Worm (Caenorhabditis elegans) whole organism, L2 larva: ENCODE data around the gene scl-11.

Experiments
- C34F6.9 ChIP-seq: fragments of 150-350 bp; optimal IDR thresholded peaks from 2 replicates; lab custom pipeline; 2014; ENCODE audit warnings: missing biosample characterization, missing genetic modification characterization
- F13H6.1 ChIP-seq: sonication (generic microtip); optimal IDR thresholded peaks from 2 replicates; lab custom pipeline; 2016; ENCODE audit warnings: missing genetic modification characterization, missing compliant biosample characterization
- R02D3.7 ChIP-seq: fragments of 150-350 bp; optimal IDR thresholded peaks from 2 replicates; lab custom pipeline; 2014; ENCODE audit warnings: missing biosample characterization, missing genetic modification characterization
- Y55F3AM.14 ChIP-seq: fragments of 200-800 bp; sonication (Bioruptor generic); optimal IDR thresholded peaks from 2 replicates; lab custom pipeline; 2018; ENCODE audit warnings: mild to moderate bottlenecking, missing genetic modification characterization, missing compliant biosample characterization
- ZK546.5 ChIP-seq: sonication (generic microtip); optimal IDR thresholded peaks from 2 replicates; lab custom pipeline; 2017; ENCODE audit warnings: missing biosample characterization, missing genetic modification characterization
- alr-1 ChIP-seq: fragments of 150-350 bp; optimal IDR thresholded peaks from 2 replicates; lab custom pipeline; 2014; ENCODE audit warnings: missing biosample characterization, missing genetic modification characterization
- aly-2 ChIP-seq: fragments of 150-350 bp; optimal IDR thresholded peaks from 2 replicates; lab custom pipeline; 2014; ENCODE audit warnings: missing biosample characterization, missing genetic modification characterization
- ama-1 ChIP-seq: fragments of 150-350 bp; optimal IDR thresholded peaks from 2 replicates; lab custom pipeline; 2018; ENCODE audit warnings: inconsistent platforms
- blmp-1 ChIP-seq: sonication (generic microtip); optimal IDR thresholded peaks from 2 replicates; lab custom pipeline; 2017; ENCODE audit warnings: missing genetic modification characterization, mild to moderate bottlenecking, missing compliant biosample characterization, antibody characterized with exemption, moderate library complexity; ENCODE audit not compliant: insufficient read depth
- ceh-16 ChIP-seq: fragments of 150-350 bp; optimal IDR thresholded peaks from 2 replicates; lab custom pipeline; 2014; ENCODE audit warnings: missing biosample characterization, missing genetic modification characterization
- ceh-82 ChIP-seq: fragments of 150-350 bp; optimal IDR thresholded peaks from 2 replicates; lab custom pipeline; 2014; ENCODE audit warnings: missing biosample characterization, missing genetic modification characterization
- crh-2 ChIP-seq: sonication (generic microtip); optimal IDR thresholded peaks from 2 replicates; lab custom pipeline; 2017; ENCODE audit warnings: missing biosample characterization, missing genetic modification characterization
- dmd-4 ChIP-seq: sonication (generic microtip); optimal IDR thresholded peaks from 2 replicates; lab custom pipeline; 2017; ENCODE audit warnings: missing biosample characterization, missing genetic modification characterization
- egl-27 ChIP-seq: sonication (generic microtip); optimal IDR thresholded peaks from 3 replicates; lab custom pipeline; 2017; ENCODE audit warnings: missing biosample characterization, missing genetic modification reagents, missing genetic modification characterization
- elt-1 ChIP-seq: fragments of 150-350 bp; optimal IDR thresholded peaks from 2 replicates; lab custom pipeline; 2014; ENCODE audit warnings: missing biosample characterization, missing genetic modification characterization
- fos-1 ChIP-seq: fragments of 150-350 bp; optimal IDR thresholded peaks from 2 replicates; lab custom pipeline; 2014; ENCODE audit warnings: missing biosample characterization, missing genetic modification characterization
- lin-11 ChIP-seq: fragments of 150-350 bp; sonication (generic microtip); optimal IDR thresholded peaks from 2 replicates; lab custom pipeline; 2014; ENCODE audit warnings: missing biosample characterization, missing genetic modification characterization, inconsistent platforms, mixed read lengths
- lin-13 ChIP-seq: fragments of 150-350 bp; optimal IDR thresholded peaks from 2 replicates; lab custom pipeline; 2014; ENCODE audit warnings: missing biosample characterization, missing genetic modification reagents, missing genetic modification characterization
- lin-39 ChIP-seq: fragments of 150-350 bp; optimal IDR thresholded peaks from 2 replicates; lab custom pipeline; 2014; ENCODE audit warnings: missing biosample characterization, missing genetic modification reagents, missing genetic modification characterization
- lsy-2 ChIP-seq, 2 experiments: fragments of 150-350 bp in 1 of 2; sonication (generic microtip) in 1 of 2; optimal IDR thresholded peaks; 2 replicates each; lab custom pipeline; 2014 to 2017; ENCODE audit warnings: missing biosample characterization in 2 of 2, missing genetic modification characterization in 2 of 2
- mab-5 ChIP-seq: fragments of 150-350 bp; optimal IDR thresholded peaks from 2 replicates; lab custom pipeline; 2014; ENCODE audit warnings: missing biosample characterization, missing genetic modification characterization
- mbf-1 ChIP-seq: sonication (generic microtip); optimal IDR thresholded peaks from 2 replicates; lab custom pipeline; 2017; ENCODE audit warnings: missing biosample characterization, missing genetic modification characterization
- mdl-1 ChIP-seq, 2 experiments: fragments of 150-350 bp in 1 of 2; sonication (generic microtip) in 1 of 2; optimal IDR thresholded peaks; 2 replicates each; lab custom pipeline; 2017; ENCODE audit warnings: missing biosample characterization in 2 of 2, missing genetic modification characterization in 2 of 2
- nhr-10 ChIP-seq: sonication (generic microtip); optimal IDR thresholded peaks from 2 replicates; lab custom pipeline; 2017; ENCODE audit warnings: missing biosample characterization, missing genetic modification characterization
- nhr-11 ChIP-seq: fragments of 150-350 bp; optimal IDR thresholded peaks from 2 replicates; lab custom pipeline; 2014; ENCODE audit warnings: missing biosample characterization, missing genetic modification characterization
- nhr-129 ChIP-seq: fragments of 150-350 bp; optimal IDR thresholded peaks from 2 replicates; lab custom pipeline; 2014; ENCODE audit warnings: missing biosample characterization, missing genetic modification characterization
- nhr-21 ChIP-seq: fragments of 150-350 bp; optimal IDR thresholded peaks from 2 replicates; lab custom pipeline; 2014; ENCODE audit warnings: missing biosample characterization, missing genetic modification characterization
- nhr-23 ChIP-seq: fragments of 150-350 bp; optimal IDR thresholded peaks from 2 replicates; lab custom pipeline; 2014; ENCODE audit warnings: missing biosample characterization, missing genetic modification reagents, missing genetic modification characterization
- nhr-237 ChIP-seq: fragments of 150-350 bp; optimal IDR thresholded peaks from 2 replicates; lab custom pipeline; 2014; ENCODE audit warnings: missing biosample characterization, missing genetic modification characterization
- peb-1 ChIP-seq: fragments of 150-350 bp; optimal IDR thresholded peaks from 2 replicates; lab custom pipeline; 2014; ENCODE audit warnings: missing biosample characterization, missing genetic modification characterization
- sem-4 ChIP-seq: fragments of 150-350 bp; optimal IDR thresholded peaks from 2 replicates; lab custom pipeline; 2014; ENCODE audit warnings: missing biosample characterization, missing genetic modification reagents, missing genetic modification characterization
- sma-3 ChIP-seq: sonication (generic microtip); optimal IDR thresholded peaks from 2 replicates; lab custom pipeline; 2016; ENCODE audit warnings: missing genetic modification reagents, missing genetic modification characterization, missing compliant biosample characterization
- sma-9 ChIP-seq, 2 experiments: fragments of 150-350 bp in 1 of 2; sonication (generic microtip) in 1 of 2; optimal IDR thresholded peaks; 2 replicates each; lab custom pipeline; 2014 to 2016; ENCODE audit warnings: missing genetic modification characterization in 2 of 2, mild to moderate bottlenecking in 1 of 2, missing biosample characterization in 1 of 2, missing compliant biosample characterization in 1 of 2, missing genetic modification reagents in 1 of 2, moderate library complexity in 1 of 2
- unc-39 ChIP-seq: fragments of 150-350 bp; optimal IDR thresholded peaks from 2 replicates; lab custom pipeline; 2014; ENCODE audit warnings: missing biosample characterization, missing genetic modification characterization
- unc-55 ChIP-seq: fragments of 150-350 bp; sonication (generic microtip); optimal IDR thresholded peaks from 3 replicates; lab custom pipeline; 2014; ENCODE audit warnings: missing biosample characterization, missing genetic modification reagents, missing genetic modification characterization
- unc-62 ChIP-seq: fragments of 150-350 bp; optimal IDR thresholded peaks from 2 replicates; lab custom pipeline; 2014; ENCODE audit warnings: missing biosample characterization, missing genetic modification reagents, missing genetic modification characterization
- zag-1 ChIP-seq: fragments of 150-350 bp; optimal IDR thresholded peaks from 2 replicates; lab custom pipeline; 2014; ENCODE audit warnings: missing biosample characterization, missing genetic modification characterization
- ztf-11 ChIP-seq: sonication (generic microtip); optimal IDR thresholded peaks from 2 replicates; lab custom pipeline; 2017; ENCODE audit warnings: missing biosample characterization, missing genetic modification characterization

scl-11 gene

ce11 chrIV:13025853-13026343, 25.3 kb upstream of the scl-11 start:
- TF ChIP-seq egl-27 (tag; lab: Kevin White, UChicago): peak; percentile 4
- TF ChIP-seq crh-2: peak; percentile 58
- TF ChIP-seq unc-55 (GFP tag; lab: Kevin White, UChicago): peak; percentile 75
- peak; percentile 44 for TF ChIP-seq Y55F3AM.14
- peak; percentile 12 for TF ChIP-seq lin-13 (GFP tag; lab: Kevin White, UChicago)
- TF ChIP-seq F13H6.1 (tag; lab: Kevin White, UChicago): peak; percentile 49
- peak; percentile 58 for TF ChIP-seq C34F6.9 (tag; lab: Kevin White, UChicago)
- no peak for TF ChIP-seq mab-5 (tag; lab: Kevin White, UChicago)
- peak; percentile 17 for TF ChIP-seq zag-1 (tag; lab: Kevin White, UChicago)
- peak; percentile 7 to 46 for TF ChIP-seq mdl-1 (tag; optimal IDR thresholded peaks at IDR 0.05; lab: Kevin White, UChicago)
- TF ChIP-seq ama-1: no peak
- TF ChIP-seq nhr-21 (tag; lab: Kevin White, UChicago): no peak
- no peak for TF ChIP-seq dmd-4 (tag; lab: Kevin White, UChicago)
- TF ChIP-seq lin-11 (tag; lab: Kevin White, UChicago): peak; percentile 2
- TF ChIP-seq lsy-2 (tag; optimal IDR thresholded peaks at IDR 0.05; lab: Kevin White, UChicago): peak; percentile 1 to 23
- peak; percentile 81 for TF ChIP-seq nhr-129 (tag; lab: Kevin White, UChicago)
- TF ChIP-seq nhr-23: no peak

- TF ChIP-seq lsy-2 (tag; optimal IDR thresholded peaks at IDR 0.05; lab: Kevin White, UChicago) (no peak), unc-62 (GFP tag; lab: Kevin White, UChicago) (no peak), aly-2 (tag; lab: Kevin White, UChicago) (no peak), mab-5 (tag; lab: Kevin White, UChicago) (no peak), Y55F3AM.14 (no peak), mbf-1 (tag; lab: Kevin White, UChicago) (no peak), elt-1 (tag; lab: Kevin White, UChicago) (no peak), nhr-21 (tag; lab: Kevin White, UChicago) (no peak), peb-1 (no peak), egl-27 (tag; lab: Kevin White, UChicago) (no peak), ceh-16 (tag; lab: Kevin White, UChicago) (no peak), lin-13 (GFP tag; lab: Kevin White, UChicago) (no peak), nhr-11 (tag; lab: Kevin White, UChicago) (no peak), R02D3.7 (tag; lab: Kevin White, UChicago) (no peak), mdl-1 (tag; optimal IDR thresholded peaks at IDR 0.05; lab: Kevin White, UChicago) (peak in 1 of 2 experiments; percentile 8), dmd-4 (tag; lab: Kevin White, UChicago) (no peak), sma-9 (GFP tag; optimal IDR thresholded peaks at IDR 0.05; lab: Kevin White, UChicago) (peak; percentile 85), sma-9 (tag; optimal IDR thresholded peaks at IDR 0.05; lab: Kevin White, UChicago) (no peak), ceh-82 (no peak), nhr-23 (no peak), crh-2 (peak; percentile 2), nhr-10 (tag; lab: Kevin White, UChicago) (no peak), lin-39 (no peak), sma-3 (GFP tag; lab: Kevin White, UChicago) (no peak), ama-1 (no peak), ztf-11 (tag; lab: Kevin White, UChicago) (no peak), fos-1 (tag; lab: Kevin White, UChicago) (peak; percentile 69), unc-39 (tag; lab: Kevin White, UChicago) (no peak), alr-1 (tag; lab: Kevin White, UChicago) (no peak)
Measured at ce11 chrIV:13026762-13027161, 24.4 kb upstream of the scl-11 start.

ce11 chrIV:13027801-13028641, 23.2 kb upstream of the scl-11 start:
- no peak for TF ChIP-seq egl-27 (tag; lab: Kevin White, UChicago)
- peak; percentile 1 for TF ChIP-seq crh-2
- TF ChIP-seq F13H6.1 (tag; lab: Kevin White, UChicago): no peak
- no peak for TF ChIP-seq dmd-4 (tag; lab: Kevin White, UChicago)
- TF ChIP-seq unc-39 (tag; lab: Kevin White, UChicago): no peak
- peak; percentile 17 for TF ChIP-seq Y55F3AM.14
- TF ChIP-seq mbf-1 (tag; lab: Kevin White, UChicago): no peak
- TF ChIP-seq ceh-82: no peak
- peak; percentile 48 for TF ChIP-seq sem-4 (tag; lab: Kevin White, UChicago)
- no peak for TF ChIP-seq ZK546.5 (tag; lab: Kevin White, UChicago)
- no peak for TF ChIP-seq ceh-16 (tag; lab: Kevin White, UChicago)
- TF ChIP-seq nhr-129 (tag; lab: Kevin White, UChicago): peak; percentile 32
- TF ChIP-seq nhr-237: no peak
- TF ChIP-seq sma-9 (GFP tag; optimal IDR thresholded peaks at IDR 0.05; lab: Kevin White, UChicago): no peak
- TF ChIP-seq sma-9 (tag; optimal IDR thresholded peaks at IDR 0.05; lab: Kevin White, UChicago): no peak
- TF ChIP-seq blmp-1: no peak
- no peak for TF ChIP-seq sma-3 (GFP tag; lab: Kevin White, UChicago)
